Fruit fly (Drosophila melanogaster): ENCODE results near the gene Idgf3.
A peak's percentile ranks its signal among the peaks of the same experiment; 100 is the strongest.

The Idgf3 gene

dm6 chr2L:16502898-16503551 lies 52.3 kb downstream of the Idgf3 start:
- no peak for TF ChIP-seq Dfd (GFP tag; optimal IDR thresholded peaks at IDR 0.05)
- no peak for TF ChIP-seq Dif (GFP tag; optimal IDR thresholded peaks at IDR 0.05; ENCODE audit: partially characterized antibody)
- no peak for TF ChIP-seq pan (optimal IDR thresholded peaks at IDR 0.05)
- no peak for TF ChIP-seq CrebA (GFP tag; optimal IDR thresholded peaks at IDR 0.05; ENCODE audit: borderline replicate concordance)
- peak; percentile 50 for TF ChIP-seq psq (GFP tag; optimal IDR thresholded peaks at IDR 0.05)
- no peak for TF ChIP-seq tai (GFP tag; optimal IDR thresholded peaks at IDR 0.05)
- peak; percentile 39 for TF ChIP-seq fru (GFP tag; optimal IDR thresholded peaks at IDR 0.05)
- TF ChIP-seq brk (GFP tag; optimal IDR thresholded peaks at IDR 0.05) = no peak
- peak; percentile 1 for TF ChIP-seq br (GFP tag; optimal IDR thresholded peaks at IDR 0.05)
- TF ChIP-seq Abd-B (GFP tag; optimal IDR thresholded peaks at IDR 0.05) = no peak
- TF ChIP-seq CG32264 (GFP tag; optimal IDR thresholded peaks at IDR 0.05) = no peak
- no peak for TF ChIP-seq dsf (GFP tag; optimal IDR thresholded peaks at IDR 0.05; ENCODE audit: borderline replicate concordance)
- no peak for TF ChIP-seq Vsx2 (GFP tag; optimal IDR thresholded peaks at IDR 0.05; ENCODE audit: partially characterized antibody)
- no peak for TF ChIP-seq GATAd (GFP tag; optimal IDR thresholded peaks at IDR 0.05)
- TF ChIP-seq jim (GFP tag; optimal IDR thresholded peaks at IDR 0.05) = no peak
- no peak for TF ChIP-seq Hnf4 (GFP tag; optimal IDR thresholded peaks at IDR 0.05)
- TF ChIP-seq CG9705 (GFP tag; optimal IDR thresholded peaks at IDR 0.05) = no peak
- no peak for TF ChIP-seq usp (GFP tag; optimal IDR thresholded peaks at IDR 0.05)
- no peak for TF ChIP-seq sage (GFP tag; optimal IDR thresholded peaks at IDR 0.05)
- no peak for TF ChIP-seq Hr83 (GFP tag; optimal IDR thresholded peaks at IDR 0.05; ENCODE audit: poor library complexity, severe bottlenecking)
- TF ChIP-seq Jra (GFP tag; optimal IDR thresholded peaks at IDR 0.05) = no peak
- TF ChIP-seq Sp1 (GFP tag; optimal IDR thresholded peaks at IDR 0.05) = peak; percentile 34
- TF ChIP-seq OdsH (GFP tag; optimal IDR thresholded peaks at IDR 0.05) = peak; percentile 29
- peak in 1 of 2 experiments; percentile 52 for TF ChIP-seq foxo (GFP tag; optimal IDR thresholded peaks at IDR 0.05)
- peak; percentile 8 for TF ChIP-seq dmrt93B (GFP tag; optimal IDR thresholded peaks at IDR 0.05)
- no peak for TF ChIP-seq N (GFP tag; optimal IDR thresholded peaks at IDR 0.05)
- peak; percentile 13 for TF ChIP-seq ey (GFP tag; optimal IDR thresholded peaks at IDR 0.05)
- no peak for TF ChIP-seq sv (GFP tag; optimal IDR thresholded peaks at IDR 0.05)
- peak; percentile 56 for TF ChIP-seq rgr (GFP tag; optimal IDR thresholded peaks at IDR 0.05)
- peak; percentile 18 for TF ChIP-seq h (GFP tag; optimal IDR thresholded peaks at IDR 0.05)
- TF ChIP-seq HLH106 (tag; optimal IDR thresholded peaks at IDR 0.05) = peak; percentile 18
- TF ChIP-seq Mio (GFP tag; optimal IDR thresholded peaks at IDR 0.05) = no peak
- TF ChIP-seq woc (GFP tag; optimal IDR thresholded peaks at IDR 0.05) = no peak
- TF ChIP-seq Myc (optimal IDR thresholded peaks at IDR 0.05) = no peak
- no peak for TF ChIP-seq lola (GFP tag; optimal IDR thresholded peaks at IDR 0.05)
- TF ChIP-seq Rel (GFP tag; optimal IDR thresholded peaks at IDR 0.05) = no peak
- no peak for TF ChIP-seq Rel (tag; optimal IDR thresholded peaks at IDR 0.05)
- no peak for TF ChIP-seq Hr78 (GFP tag; optimal IDR thresholded peaks at IDR 0.05)
- TF ChIP-seq dl (GFP tag; optimal IDR thresholded peaks at IDR 0.05; ENCODE audit: insufficient read depth in 1 of 2, partially characterized antibody in 2 of 2) = no peak

All from whole organism, wandering third instar larva.